Fruit fly (Drosophila melanogaster) whole organism, embryonic: ENCODE measurements around the gene Pvf3.

Experiments
- ATbp ChIP-seq: fragments of 200-800 bp; sonication (Bioruptor generic); optimal IDR thresholded peaks from 2 replicates; lab custom pipeline; 2017; ENCODE audit warnings: missing biosample characterization, mild to moderate bottlenecking, missing genetic modification characterization, missing genetic modification reagents
- Atf-2 ChIP-seq: fragments of 200-800 bp; sonication (Bioruptor generic); optimal IDR thresholded peaks from 2 replicates; lab custom pipeline; 2016; ENCODE audit warnings: missing biosample characterization, missing genetic modification characterization
- CG10366 ChIP-seq: fragments of 200-800 bp; sonication (Bioruptor generic); IDR thresholded peaks from 2 replicates; pipeline ENCODE4 v1.3.6; 2022; ENCODE audit warnings: missing biosample characterization, missing genetic modification characterization
- CG10462 ChIP-seq: fragments of 200-800 bp; sonication (Bioruptor generic); optimal IDR thresholded peaks from 2 replicates; lab custom pipeline; 2016; ENCODE audit warnings: missing biosample characterization, missing genetic modification characterization
- CG12071 ChIP-seq: fragments of 200-800 bp; sonication (Bioruptor generic); optimal IDR thresholded peaks from 3 replicates; lab custom pipeline; 2018; ENCODE audit warnings: missing biosample characterization, mild to moderate bottlenecking, missing genetic modification characterization
- CG12155 ChIP-seq: fragments of 200-800 bp; sonication (Bioruptor generic); optimal IDR thresholded peaks from 3 replicates; lab custom pipeline; 2016; ENCODE audit warnings: missing biosample characterization, missing genetic modification characterization
- CG12219 ChIP-seq: fragments of 200-800 bp; sonication (Bioruptor generic); optimal IDR thresholded peaks from 3 replicates; lab custom pipeline; 2018; ENCODE audit warnings: missing biosample characterization, mild to moderate bottlenecking, missing genetic modification characterization
- CG12236 ChIP-seq: fragments of 200-800 bp; sonication (Bioruptor generic); optimal IDR thresholded peaks from 2 replicates; lab custom pipeline; 2016; ENCODE audit warnings: missing biosample characterization, missing genetic modification characterization
- CG1233 ChIP-seq: fragments of 200-800 bp; sonication (Bioruptor generic); optimal IDR thresholded peaks from 4 replicates; lab custom pipeline; 2018; ENCODE audit warnings: missing biosample characterization, mild to moderate bottlenecking, missing genetic modification characterization
- CG15269 ChIP-seq: fragments of 200-800 bp; sonication (Bioruptor generic); optimal IDR thresholded peaks from 2 replicates; lab custom pipeline; 2018; ENCODE audit warnings: missing biosample characterization, mild to moderate bottlenecking, missing genetic modification characterization, moderate library complexity
- CG16863 ChIP-seq: fragments of 200-800 bp; sonication (Bioruptor generic); optimal IDR thresholded peaks from 3 replicates; lab custom pipeline; 2016; ENCODE audit warnings: missing biosample characterization, missing genetic modification characterization
- CG17361 ChIP-seq: fragments of 200-800 bp; sonication (Bioruptor generic); IDR thresholded peaks from 3 replicates; pipeline ENCODE4 v1.3.6; 2022; ENCODE audit warnings: missing biosample characterization, missing genetic modification characterization
- CG18011 ChIP-seq: fragments of 200-800 bp; sonication (Bioruptor generic); optimal IDR thresholded peaks from 2 replicates; lab custom pipeline; 2017; ENCODE audit warnings: missing biosample characterization, missing genetic modification characterization, mild to moderate bottlenecking, moderate library complexity, missing genotype
- CG1832 ChIP-seq: fragments of 200-800 bp; sonication (Bioruptor generic); optimal IDR thresholded peaks from 2 replicates; lab custom pipeline; 2017; ENCODE audit warnings: missing biosample characterization, mild to moderate bottlenecking, missing genetic modification characterization, inconsistent platforms
- CG2116 ChIP-seq: fragments of 200-800 bp; sonication (Bioruptor generic); optimal IDR thresholded peaks from 3 replicates; lab custom pipeline; 2018; ENCODE audit warnings: missing biosample characterization, mild to moderate bottlenecking, missing genetic modification characterization
- CG34376 ChIP-seq: fragments of 200-800 bp; sonication (Bioruptor generic); optimal IDR thresholded peaks from 2 replicates; lab custom pipeline; 2018; ENCODE audit warnings: missing biosample characterization, mild to moderate bottlenecking, missing genetic modification characterization
- CG42726 ChIP-seq: fragments of 200-800 bp; sonication (Bioruptor generic); IDR thresholded peaks from 2 replicates; pipeline ENCODE4 v1.3.6; 2022; ENCODE audit warnings: missing biosample characterization, missing genetic modification characterization; ENCODE audit not compliant: partially characterized antibody
- CG4707 ChIP-seq: fragments of 200-800 bp; sonication (Bioruptor generic); optimal IDR thresholded peaks from 2 replicates; lab custom pipeline; 2018; ENCODE audit warnings: missing biosample characterization, mild to moderate bottlenecking, missing genetic modification characterization, moderate library complexity
- CG5245 ChIP-seq: fragments of 200-800 bp; sonication (Bioruptor generic); optimal IDR thresholded peaks from 3 replicates; lab custom pipeline; 2016; ENCODE audit warnings: missing biosample characterization, missing genetic modification characterization
- CG6175 ChIP-seq: fragments of 200-800 bp; sonication (Bioruptor generic); IDR thresholded peaks from 3 replicates; pipeline ENCODE4 v1.3.6; 2022; ENCODE audit warnings: missing biosample characterization, missing genetic modification characterization
- CG9817 ChIP-seq: fragments of 200-800 bp; sonication (Bioruptor generic); optimal IDR thresholded peaks from 2 replicates; lab custom pipeline; 2018; ENCODE audit warnings: missing biosample characterization, mild to moderate bottlenecking, missing genetic modification characterization, moderate library complexity
- Doc2 ChIP-seq: fragments of 200-800 bp; sonication (Bioruptor generic); IDR thresholded peaks from 2 replicates; pipeline ENCODE4 v1.3.6; 2022; ENCODE audit warnings: missing biosample characterization, missing genetic modification characterization
- Ets97D ChIP-seq: fragments of 200-800 bp; sonication (Bioruptor generic); optimal IDR thresholded peaks from 3 replicates; lab custom pipeline; 2016; ENCODE audit warnings: missing biosample characterization, missing genetic modification characterization
- Lhr ChIP-seq: fragments of 200-800 bp; sonication (Bioruptor generic); optimal IDR thresholded peaks from 3 replicates; lab custom pipeline; 2017; ENCODE audit warnings: mild to moderate bottlenecking, missing biosample characterization, missing genetic modification reagents, missing genetic modification characterization
- Nf-YB ChIP-seq: fragments of 200-800 bp; sonication (Bioruptor generic); optimal IDR thresholded peaks from 3 replicates; lab custom pipeline; 2019; ENCODE audit warnings: missing biosample characterization, mild to moderate bottlenecking, missing genetic modification characterization, moderate library complexity
- Oli ChIP-seq: fragments of 200-800 bp; sonication (Bioruptor generic); optimal IDR thresholded peaks from 2 replicates; lab custom pipeline; 2018; ENCODE audit warnings: missing biosample characterization, mild to moderate bottlenecking, missing genetic modification characterization, moderate library complexity
- Optix ChIP-seq: fragments of 200-800 bp; sonication (Bioruptor generic); IDR thresholded peaks from 3 replicates; pipeline ENCODE4 v1.3.6; 2022; ENCODE audit warnings: missing biosample characterization, missing genetic modification characterization
- PHDP ChIP-seq: fragments of 200-800 bp; sonication (Bioruptor generic); optimal IDR thresholded peaks from 3 replicates; lab custom pipeline; 2018; ENCODE audit warnings: missing biosample characterization, mild to moderate bottlenecking, missing genetic modification characterization, moderate library complexity
- Sox102F ChIP-seq: fragments of 200-800 bp; sonication (Bioruptor generic); optimal IDR thresholded peaks from 2 replicates; lab custom pipeline; 2018; ENCODE audit warnings: missing biosample characterization, mild to moderate bottlenecking, missing genetic modification characterization, moderate library complexity
- Sry-β ChIP-seq: fragments of 200-800 bp; sonication (Bioruptor generic); optimal IDR thresholded peaks from 2 replicates; lab custom pipeline; 2018; ENCODE audit warnings: missing biosample characterization, mild to moderate bottlenecking, missing genetic modification characterization, moderate library complexity
- Sry-δ ChIP-seq: fragments of 200-800 bp; sonication (Bioruptor generic); optimal IDR thresholded peaks from 2 replicates; lab custom pipeline; 2016; ENCODE audit warnings: missing biosample characterization, missing genetic modification characterization
- btn ChIP-seq: fragments of 200-800 bp; sonication (Bioruptor generic); optimal IDR thresholded peaks from 2 replicates; lab custom pipeline; 2016; ENCODE audit warnings: missing biosample characterization, missing genetic modification characterization
- gce ChIP-seq: fragments of 200-800 bp; sonication (Bioruptor generic); IDR thresholded peaks from 3 replicates; pipeline ENCODE4 v1.3.6; 2022; ENCODE audit warnings: missing biosample characterization, missing genetic modification characterization
- gcm ChIP-seq: fragments of 200-800 bp; sonication (Bioruptor generic); optimal IDR thresholded peaks from 2 replicates; lab custom pipeline; 2019; ENCODE audit warnings: missing biosample characterization, mild to moderate bottlenecking, missing genetic modification characterization, moderate library complexity
- h ChIP-seq: fragments of >200 bp; optimal IDR thresholded peaks from 2 replicates; lab custom pipeline; 2017
- her ChIP-seq: fragments of 200-800 bp; sonication (Bioruptor generic); optimal IDR thresholded peaks from 2 replicates; lab custom pipeline; 2016; ENCODE audit warnings: missing biosample characterization, missing genetic modification characterization
- lmd ChIP-seq: fragments of 200-800 bp; sonication (Bioruptor generic); IDR thresholded peaks from 2 replicates; pipeline ENCODE4 v1.3.6; 2022; ENCODE audit warnings: missing biosample characterization, missing genetic modification characterization
- nerfin-1 ChIP-seq: fragments of 200-800 bp; sonication (Bioruptor generic); optimal IDR thresholded peaks from 3 replicates; lab custom pipeline; 2019; ENCODE audit warnings: missing biosample characterization, mild to moderate bottlenecking, missing genetic modification characterization, moderate library complexity
- pb ChIP-seq: fragments of 200-800 bp; sonication (Bioruptor generic); optimal IDR thresholded peaks from 3 replicates; lab custom pipeline; 2016; ENCODE audit warnings: missing biosample characterization, missing genetic modification characterization
- pum ChIP-seq: fragments of 200-800 bp; sonication (Bioruptor generic); optimal IDR thresholded peaks from 2 replicates; lab custom pipeline; 2016; ENCODE audit warnings: missing biosample characterization, missing genetic modification characterization
- row ChIP-seq: fragments of 200-800 bp; sonication (Bioruptor generic); IDR thresholded peaks from 3 replicates; pipeline ENCODE4 v1.3.6; 2022; ENCODE audit warnings: missing biosample characterization, missing genetic modification characterization
- run ChIP-seq: fragments of 200-800 bp; sonication (Bioruptor generic); optimal IDR thresholded peaks from 3 replicates; lab custom pipeline; 2018; ENCODE audit warnings: missing biosample characterization, mild to moderate bottlenecking, missing genetic modification characterization
- scrt ChIP-seq: fragments of 200-800 bp; sonication (Bioruptor generic); optimal IDR thresholded peaks from 2 replicates; lab custom pipeline; 2018; ENCODE audit warnings: missing biosample characterization, mild to moderate bottlenecking, missing genetic modification characterization, moderate library complexity
- tll ChIP-seq, 2 experiments: fragments of 200-800 bp in 1 of 2; fragments of >200 bp in 1 of 2; sonication (Bioruptor generic) in 1 of 2; optimal IDR thresholded peaks; 2 replicates each; lab custom pipeline; 2017 to 2019; ENCODE audit warnings: missing biosample characterization in 2 of 2, missing genetic modification characterization in 2 of 2, mild to moderate bottlenecking in 1 of 2, moderate library complexity in 1 of 2
- tup ChIP-seq: fragments of 200-800 bp; sonication (Bioruptor generic); optimal IDR thresholded peaks from 2 replicates; lab custom pipeline; 2016; ENCODE audit warnings: missing biosample characterization, mild to moderate bottlenecking, missing genetic modification characterization, moderate library complexity
- twi ChIP-seq: fragments of 200-800 bp; optimal IDR thresholded peaks from 2 replicates; lab custom pipeline; 2019; ENCODE audit warnings: missing biosample characterization, mild to moderate bottlenecking, missing genetic modification characterization, moderate library complexity
- unpg ChIP-seq: fragments of 200-800 bp; sonication (Bioruptor generic); optimal IDR thresholded peaks from 3 replicates; lab custom pipeline; 2018; ENCODE audit warnings: missing biosample characterization, mild to moderate bottlenecking, missing genetic modification characterization, moderate library complexity
- usp ChIP-seq: fragments of >200 bp; optimal IDR thresholded peaks from 2 replicates; lab custom pipeline; 2017; ENCODE audit warnings: missing biosample characterization, missing genetic modification characterization
- z ChIP-seq: fragments of 200-800 bp; sonication (Bioruptor generic); IDR thresholded peaks from 3 replicates; pipeline ENCODE4 v1.3.6; 2022; ENCODE audit warnings: missing biosample characterization, missing genetic modification characterization
- zen2 ChIP-seq: fragments of 200-800 bp; sonication (Bioruptor generic); IDR thresholded peaks from 3 replicates; pipeline ENCODE4 v1.3.6; 2022; ENCODE audit warnings: missing biosample characterization, missing genetic modification characterization; ENCODE audit not compliant: partially characterized antibody

Gene Pvf3

DNA sequence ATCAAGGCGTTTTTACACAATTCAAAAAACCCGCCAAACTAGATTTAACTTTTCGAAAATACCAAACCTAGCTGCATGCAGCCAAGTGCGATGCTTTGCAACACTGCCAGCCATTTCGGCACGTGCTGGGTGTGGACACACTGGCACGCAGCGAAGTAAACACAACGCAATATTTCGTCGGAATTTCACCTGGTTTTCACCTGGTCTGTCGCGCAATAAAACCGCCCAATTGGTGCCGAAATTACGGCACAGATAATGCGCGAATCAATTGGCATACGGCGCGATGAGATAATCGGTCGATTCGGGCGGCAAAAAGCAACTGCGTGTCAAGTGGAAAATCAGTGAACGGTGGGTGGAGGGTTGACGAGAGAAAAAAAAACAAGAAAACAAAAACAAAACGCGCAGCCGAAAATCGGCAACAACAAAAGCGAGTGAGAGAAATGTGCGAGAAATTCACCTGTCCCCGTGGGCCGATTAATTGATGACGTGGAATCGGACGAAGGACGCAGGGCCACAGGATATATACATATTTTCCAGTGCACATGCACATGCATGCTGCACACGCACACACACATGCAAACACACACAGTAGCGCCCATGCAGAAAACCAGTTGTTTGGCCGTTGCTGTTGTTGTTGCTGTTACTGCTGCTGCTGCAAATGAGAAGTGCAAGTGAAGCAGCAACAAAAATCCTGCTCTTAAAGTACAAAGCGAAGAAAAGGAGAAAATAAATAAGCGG is 101.1 kb downstream of the Pvf3 start, which contains the start of gene Mnn1 (continued):
- TF ChIP-seq z (GFP tag; lab: Robert Waterston, UW) (no peak), CG2116 (GFP tag; lab: Kevin White, UChicago) (peak; percentile 70), CG6175 (no peak), run (tag; lab: Kevin White, UChicago) (no peak), Lhr (GFP tag; lab: Kevin White, UChicago) (peak; percentile 59), Doc2 (GFP tag; lab: Robert Waterston, UW) (no peak), row (GFP tag; lab: Robert Waterston, UW) (peak; percentile 16; the same call in 1 of the 3 replicates), CG4707 (GFP tag; lab: Kevin White, UChicago) (no peak), CG12236 (GFP tag; lab: Kevin White, UChicago) (no peak), CG34376 (GFP tag; lab: Kevin White, UChicago) (peak; percentile 65), gce (GFP tag; lab: Robert Waterston, UW) (no peak), CG17361 (GFP tag; lab: Robert Waterston, UW) (no peak), CG1832 (GFP tag; lab: Kevin White, UChicago) (no peak), Ets97D (peak; percentile 86), Optix (GFP tag; lab: Robert Waterston, UW) (no peak), PHDP (tag; lab: Kevin White, UChicago) (no peak), CG5245 (peak; percentile 19), scrt (GFP tag; lab: Kevin White, UChicago) (no peak), pum (peak; percentile 19), lmd (GFP tag; lab: Robert Waterston, UW) (no peak; the same call in 1 of the 2 replicates), CG12071 (GFP tag; lab: Kevin White, UChicago) (no peak), CG10366 (GFP tag; lab: Robert Waterston, UW) (no peak), gcm (GFP tag; lab: Kevin White, UChicago) (no peak), Oli (tag; lab: Kevin White, UChicago) (no peak), Nf-YB (GFP tag; lab: Kevin White, UChicago) (peak; percentile 25), CG16863 (no peak), btn (peak; percentile 6), CG9817 (tag; lab: Kevin White, UChicago) (no peak), pb (GFP tag; lab: Kevin White, UChicago) (peak; percentile 44), unpg (no peak), ATbp (no peak), nerfin-1 (peak; percentile 97), CG10462 (GFP tag; lab: Kevin White, UChicago) (no peak), usp (GFP tag; lab: Kevin White, UChicago) (no peak), tup (GFP tag; lab: Kevin White, UChicago) (no peak), tll (GFP tag; optimal IDR thresholded peaks at IDR 0.05; lab: Kevin White, UChicago) (peak in 1 of 2 experiments; percentile 49), CG42726 (GFP tag; lab: Robert Waterston, UW) (peak; percentile 75), h (lab: Kevin White, UChicago) (no peak), her (GFP tag; lab: Kevin White, UChicago) (peak; percentile 64), CG18011 (no peak), Atf-2 (GFP tag; lab: Kevin White, UChicago) (no peak), CG1233 (GFP tag; lab: Kevin White, UChicago) (peak; percentile 39), CG15269 (tag; lab: Kevin White, UChicago) (no peak), zen2 (no peak), Sox102F (GFP tag; lab: Kevin White, UChicago) (no peak), CG12155 (GFP tag; lab: Kevin White, UChicago) (peak; percentile 36), twi (no peak), Sry-δ (peak; percentile 54), CG12219 (GFP tag; lab: Kevin White, UChicago) (no peak), Sry-β (GFP tag; lab: Kevin White, UChicago) (no peak)
